Fruit fly (Drosophila melanogaster) whole organism, embryonic: Measurements from ENCODE around the gene wek.
A peak's percentile ranks its signal among the peaks of the same experiment; 100 is the strongest.

Source experiments
- Abd-B ChIP-seq: fragments of 200-800 bp; sonication (Bioruptor generic); optimal IDR thresholded peaks from 2 replicates; lab custom pipeline; 2018; ENCODE audit warnings: missing biosample characterization, mild to moderate bottlenecking, missing genetic modification characterization, moderate library complexity
- CG11560 ChIP-seq: fragments of 200-800 bp; sonication (Bioruptor generic); IDR thresholded peaks from 3 replicates; pipeline ENCODE4 v1.3.6; 2022; ENCODE audit warnings: missing biosample characterization, missing genetic modification characterization
- CG11695 ChIP-seq: fragments of 200-800 bp; sonication (Bioruptor generic); IDR thresholded peaks from 3 replicates; pipeline ENCODE4 v1.3.6; 2022; ENCODE audit warnings: missing biosample characterization, missing genetic modification characterization
- CG12659 ChIP-seq: fragments of 200-800 bp; sonication (Bioruptor generic); optimal IDR thresholded peaks from 3 replicates; lab custom pipeline; 2017; ENCODE audit warnings: mild to moderate bottlenecking, missing biosample characterization, missing genetic modification reagents, missing genetic modification characterization
- CG14014 ChIP-seq: fragments of 200-800 bp; sonication (Bioruptor generic); IDR thresholded peaks from 2 replicates; pipeline ENCODE4 v1.3.6; 2022; ENCODE audit warnings: missing biosample characterization, missing genetic modification characterization
- CG15011 ChIP-seq: fragments of 200-800 bp; sonication (Bioruptor generic); optimal IDR thresholded peaks from 3 replicates; lab custom pipeline; 2018; ENCODE audit warnings: missing biosample characterization, mild to moderate bottlenecking, missing genetic modification characterization
- CG15479 ChIP-seq: fragments of 200-800 bp; sonication (Bioruptor generic); optimal IDR thresholded peaks from 3 replicates; lab custom pipeline; 2019; ENCODE audit warnings: missing biosample characterization, mild to moderate bottlenecking, missing genetic modification characterization, moderate library complexity
- CG16815 ChIP-seq: fragments of 200-800 bp; sonication (Bioruptor generic); optimal IDR thresholded peaks from 3 replicates; lab custom pipeline; 2017; ENCODE audit warnings: missing biosample characterization, mild to moderate bottlenecking, missing genetic modification characterization
- CG18599 ChIP-seq: fragments of 200-800 bp; sonication (Bioruptor generic); optimal IDR thresholded peaks from 3 replicates; lab custom pipeline; 2017; ENCODE audit warnings: missing biosample characterization, missing genetic modification characterization, mild to moderate bottlenecking, moderate library complexity, missing genetic modification reagents
- CG2116 ChIP-seq: fragments of 200-800 bp; sonication (Bioruptor generic); optimal IDR thresholded peaks from 3 replicates; lab custom pipeline; 2018; ENCODE audit warnings: missing biosample characterization, mild to moderate bottlenecking, missing genetic modification characterization
- CG2889 ChIP-seq: fragments of 200-800 bp; sonication (Bioruptor generic); IDR thresholded peaks from 3 replicates; pipeline ENCODE4 v1.3.6; 2022; ENCODE audit warnings: missing biosample characterization, missing genetic modification characterization
- CG30020 ChIP-seq: fragments of 200-800 bp; optimal IDR thresholded peaks from 2 replicates; lab custom pipeline; 2019; ENCODE audit warnings: missing biosample characterization, mild to moderate bottlenecking, missing genetic modification characterization, moderate library complexity
- CG31365 ChIP-seq: fragments of 200-800 bp; sonication (Bioruptor generic); optimal IDR thresholded peaks from 2 replicates; lab custom pipeline; 2018; ENCODE audit warnings: missing biosample characterization, mild to moderate bottlenecking, missing genetic modification characterization
- CG32767 ChIP-seq: fragments of 200-800 bp; sonication (Bioruptor generic); IDR thresholded peaks from 2 replicates; pipeline ENCODE4 v1.3.6; 2022; ENCODE audit warnings: missing biosample characterization, missing genetic modification characterization
- CG3847 ChIP-seq: fragments of 200-800 bp; sonication (Bioruptor generic); IDR thresholded peaks from 2 replicates; pipeline ENCODE4 v1.3.6; 2022; ENCODE audit warnings: missing biosample characterization, missing genetic modification characterization
- CG4282 ChIP-seq: fragments of 200-800 bp; sonication (Bioruptor generic); optimal IDR thresholded peaks from 2 replicates; lab custom pipeline; 2016; ENCODE audit warnings: missing biosample characterization, missing genetic modification characterization
- CG6791 ChIP-seq: fragments of 200-800 bp; sonication (Bioruptor generic); IDR thresholded peaks from 3 replicates; pipeline ENCODE4 v1.3.6; 2022; ENCODE audit warnings: missing biosample characterization, missing genetic modification characterization; ENCODE audit not compliant: partially characterized antibody
- CG8388 ChIP-seq: fragments of 200-800 bp; sonication (Bioruptor generic); optimal IDR thresholded peaks from 2 replicates; lab custom pipeline; 2019; ENCODE audit warnings: missing biosample characterization, mild to moderate bottlenecking, missing genetic modification characterization, moderate library complexity
- CG9437 ChIP-seq: fragments of 200-800 bp; sonication (Bioruptor generic); optimal IDR thresholded peaks from 2 replicates; lab custom pipeline; 2018; ENCODE audit warnings: missing biosample characterization, mild to moderate bottlenecking, missing genetic modification characterization
- CTCF ChIP-seq: fragments of 200-800 bp; sonication (Bioruptor generic); optimal IDR thresholded peaks from 2 replicates; lab custom pipeline; 2017; ENCODE audit warnings: missing biosample characterization, mild to moderate bottlenecking, missing genetic modification characterization, moderate library complexity
- Dad ChIP-seq: fragments of 200-800 bp; sonication (Bioruptor generic); optimal IDR thresholded peaks from 3 replicates; lab custom pipeline; 2016; ENCODE audit warnings: missing biosample characterization, missing genetic modification characterization
- Dip2 ChIP-seq: fragments of 200-800 bp; sonication (Bioruptor generic); IDR thresholded peaks from 2 replicates; pipeline ENCODE4 v1.3.6; 2022; ENCODE audit warnings: missing biosample characterization, missing genetic modification characterization
- GATAe ChIP-seq: fragments of 200-800 bp; sonication (Bioruptor generic); conservative IDR thresholded peaks from 2 replicates; pipeline ENCODE4 v1.3.6; 2022; ENCODE audit warnings: missing biosample characterization, missing genetic modification characterization
- Lim3 ChIP-seq: fragments of 200-800 bp; sonication (Bioruptor generic); IDR thresholded peaks from 2 replicates; pipeline ENCODE4 v1.3.6; 2022; ENCODE audit warnings: missing biosample characterization, missing genetic modification characterization
- NC2β ChIP-seq: fragments of 200-800 bp; sonication (Bioruptor generic); optimal IDR thresholded peaks from 2 replicates; lab custom pipeline; 2016; ENCODE audit warnings: missing biosample characterization, missing genetic modification characterization
- Sox100B ChIP-seq: fragments of 200-800 bp; sonication (Bioruptor generic); optimal IDR thresholded peaks from 3 replicates; lab custom pipeline; 2018; ENCODE audit warnings: missing biosample characterization, mild to moderate bottlenecking, missing genetic modification characterization
- Tbp ChIP-seq: fragments of >200 bp; optimal IDR thresholded peaks from 2 replicates; lab custom pipeline; 2018; ENCODE audit warnings: missing biosample characterization, missing genetic modification characterization
- Vsx1 ChIP-seq: fragments of 200-800 bp; sonication (Bioruptor generic); optimal IDR thresholded peaks from 2 replicates; lab custom pipeline; 2017; ENCODE audit warnings: missing biosample characterization, mild to moderate bottlenecking, missing genetic modification characterization, missing genetic modification reagents
- al ChIP-seq: fragments of 200-800 bp; sonication (Bioruptor generic); IDR thresholded peaks from 2 replicates; pipeline ENCODE4 v1.3.6; 2022; ENCODE audit warnings: missing biosample characterization, missing genetic modification characterization
- bbx ChIP-seq: fragments of 200-800 bp; sonication (Bioruptor generic); IDR thresholded peaks from 2 replicates; pipeline ENCODE4 v1.3.6; 2022; ENCODE audit warnings: missing biosample characterization, missing genetic modification characterization; ENCODE audit not compliant: partially characterized antibody
- cad ChIP-seq: fragments of >200 bp; optimal IDR thresholded peaks from 2 replicates; lab custom pipeline; 2017; ENCODE audit warnings: missing biosample characterization, missing genetic modification characterization
- chn ChIP-seq: fragments of 200-800 bp; sonication (Bioruptor generic); optimal IDR thresholded peaks from 2 replicates; lab custom pipeline; 2016; ENCODE audit warnings: missing biosample characterization, missing genetic modification characterization
- crc ChIP-seq: fragments of 200-800 bp; sonication (Bioruptor generic); optimal IDR thresholded peaks from 2 replicates; lab custom pipeline; 2016; ENCODE audit warnings: missing biosample characterization, missing genetic modification characterization
- crol ChIP-seq: fragments of 200-800 bp; sonication (Bioruptor generic); IDR thresholded peaks from 2 replicates; pipeline ENCODE4 v1.3.6; 2022; ENCODE audit warnings: missing biosample characterization, missing genetic modification characterization
- dan ChIP-seq: fragments of 200-800 bp; sonication (Bioruptor generic); IDR thresholded peaks from 2 replicates; pipeline ENCODE4 v1.3.6; 2022; ENCODE audit warnings: missing biosample characterization, missing genetic modification characterization
- emc ChIP-seq: fragments of 200-800 bp; sonication (Bioruptor generic); optimal IDR thresholded peaks from 2 replicates; lab custom pipeline; 2016; ENCODE audit warnings: missing biosample characterization, missing genetic modification characterization
- en ChIP-seq: fragments of 200-800 bp; sonication (Bioruptor generic); optimal IDR thresholded peaks from 2 replicates; lab custom pipeline; 2016; ENCODE audit warnings: missing biosample characterization, missing genetic modification characterization
- ham ChIP-seq: fragments of 200-800 bp; sonication (Bioruptor generic); IDR thresholded peaks from 2 replicates; pipeline ENCODE4 v1.3.6; 2022; ENCODE audit warnings: missing biosample characterization, missing genetic modification characterization
- hth ChIP-seq: fragments of >200 bp; optimal IDR thresholded peaks from 2 replicates; lab custom pipeline; 2017; ENCODE audit warnings: inconsistent platforms
- ind ChIP-seq: fragments of 200-800 bp; sonication (Bioruptor generic); optimal IDR thresholded peaks from 3 replicates; lab custom pipeline; 2016; ENCODE audit warnings: missing biosample characterization, missing genetic modification characterization
- jumu ChIP-seq: fragments of 200-800 bp; sonication (Bioruptor generic); optimal IDR thresholded peaks from 3 replicates; lab custom pipeline; 2016; ENCODE audit warnings: missing biosample characterization, missing genetic modification characterization
- knrl ChIP-seq: fragments of 200-800 bp; sonication (Bioruptor generic); IDR thresholded peaks from 3 replicates; pipeline ENCODE4 v1.3.6; 2022; ENCODE audit warnings: missing biosample characterization, missing genetic modification characterization; ENCODE audit not compliant: partially characterized antibody
- mirr ChIP-seq: fragments of 200-800 bp; sonication (Bioruptor generic); optimal IDR thresholded peaks from 3 replicates; lab custom pipeline; 2018; ENCODE audit warnings: missing biosample characterization, mild to moderate bottlenecking, missing genetic modification characterization
- pan ChIP-seq, 4 experiments: fragments of >200 bp in 3 of 4; fragments of 200-800 bp in 1 of 4; sonication (Bioruptor generic) in 1 of 4; optimal IDR thresholded peaks in 3 of 4; IDR thresholded peaks in 1 of 4; 2 replicates each; pipeline versions ENCODE4 v1.3.6 to Lab custom; 2017 to 2022; ENCODE audit warnings: missing biosample characterization in 2 of 4, missing genetic modification characterization in 2 of 4, mixed read lengths in 1 of 4
- psq ChIP-seq: fragments of 200-800 bp; sonication (Bioruptor generic); optimal IDR thresholded peaks from 2 replicates; lab custom pipeline; 2017; ENCODE audit warnings: missing biosample characterization, missing genetic modification characterization
- salm ChIP-seq: fragments of 200-800 bp; sonication (Bioruptor generic); optimal IDR thresholded peaks from 2 replicates; lab custom pipeline; 2018; ENCODE audit warnings: missing biosample characterization, mild to moderate bottlenecking, missing genetic modification characterization
- sim ChIP-seq: fragments of 200-800 bp; sonication (Bioruptor generic); IDR thresholded peaks from 2 replicates; pipeline ENCODE4 v1.3.6; 2022; ENCODE audit warnings: missing biosample characterization, missing genetic modification characterization
- so ChIP-seq: fragments of 200-800 bp; sonication (Bioruptor generic); IDR thresholded peaks from 3 replicates; pipeline ENCODE4 v1.3.6; 2022; ENCODE audit warnings: missing biosample characterization, missing genetic modification characterization
- twi ChIP-seq: fragments of 200-800 bp; optimal IDR thresholded peaks from 2 replicates; lab custom pipeline; 2019; ENCODE audit warnings: missing biosample characterization, mild to moderate bottlenecking, missing genetic modification characterization, moderate library complexity
- zf30C ChIP-seq: fragments of 200-800 bp; sonication (Bioruptor generic); optimal IDR thresholded peaks from 3 replicates; lab custom pipeline; 2018; ENCODE audit warnings: missing biosample characterization, mild to moderate bottlenecking, missing genetic modification characterization

Gene wek

DNA sequence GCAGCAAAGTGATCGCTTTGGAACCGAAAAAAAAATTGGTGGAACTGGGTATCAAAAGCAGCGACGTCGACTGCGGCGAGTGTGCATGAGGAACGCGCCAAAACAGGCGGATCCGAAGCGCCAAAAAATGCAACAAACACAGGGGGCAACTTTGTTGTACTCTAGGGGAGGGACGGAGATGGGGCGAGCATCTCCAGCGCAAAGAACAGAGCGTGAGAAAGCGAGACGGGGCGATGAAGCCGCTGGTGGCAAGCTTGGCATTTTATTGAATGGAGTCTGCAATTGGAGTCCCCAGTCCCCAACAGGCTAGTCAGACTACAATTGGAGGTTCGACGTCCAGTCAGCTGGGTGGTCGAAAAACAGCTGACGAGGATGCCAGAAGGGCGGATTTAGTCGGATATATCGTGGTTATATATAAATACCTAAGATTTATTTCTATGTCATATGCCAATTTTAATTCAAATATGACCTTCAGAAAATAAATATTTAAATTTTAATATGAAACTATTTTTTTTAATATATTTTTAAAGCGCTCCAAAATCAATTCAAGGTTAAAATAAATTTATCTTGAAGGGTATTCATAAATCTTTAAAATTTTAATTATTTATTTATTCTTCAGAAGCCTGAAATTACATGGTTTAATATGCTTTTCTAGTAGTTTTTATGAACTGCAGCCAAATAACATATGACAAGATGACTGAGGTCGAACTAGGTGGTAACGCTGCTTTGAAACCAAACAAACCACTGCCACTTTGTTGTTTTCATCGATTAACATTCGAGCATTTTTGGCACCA, 21.4 kb downstream of the wek start (continued):
- no peak for TF ChIP-seq cad (GFP tag; lab: Kevin White, UChicago)
- peak; percentile 79 for TF ChIP-seq Vsx1 (GFP tag; lab: Kevin White, UChicago)
- TF ChIP-seq CG11695 (GFP tag; lab: Robert Waterston, UW), result peak; percentile 89
- no peak for TF ChIP-seq Tbp
- TF ChIP-seq knrl (GFP tag; lab: Robert Waterston, UW), result no peak
- peak; percentile 97 for TF ChIP-seq Sox100B
- no peak for TF ChIP-seq pan (optimal IDR thresholded peaks at IDR 0.05; lab: Kevin White, UChicago)
- peak in 1 of 2 experiments; percentile 78 for TF ChIP-seq pan (GFP tag; optimal IDR thresholded peaks at IDR 0.05 in 1 of 2, IDR thresholded peaks at IDR 0.05 in 1 of 2)
- TF ChIP-seq twi (tag; lab: Kevin White, UChicago), result peak; percentile 94
- peak; percentile 10 for TF ChIP-seq mirr (GFP tag; lab: Kevin White, UChicago)
- peak; percentile 48 for TF ChIP-seq CTCF (GFP tag; lab: Kevin White, UChicago)
- TF ChIP-seq crc, result no peak
- peak; percentile 32; the same call in 1 of the 2 replicates for TF ChIP-seq sim (GFP tag; lab: Robert Waterston, UW)
- no peak for TF ChIP-seq ham (GFP tag; lab: Robert Waterston, UW)
- TF ChIP-seq CG30020 (tag; lab: Kevin White, UChicago), result peak; percentile 84
- TF ChIP-seq zf30C (GFP tag; lab: Kevin White, UChicago), result no peak
- TF ChIP-seq emc (GFP tag; lab: Kevin White, UChicago), result no peak
- TF ChIP-seq al (GFP tag; lab: Robert Waterston, UW), result peak; percentile 71
- no peak for TF ChIP-seq Dip2 (GFP tag; lab: Robert Waterston, UW)
- TF ChIP-seq CG11560 (tag; lab: Robert Waterston, UW), result peak; percentile 65; the same call in 2 of the 3 replicates
- TF ChIP-seq CG8388, result peak; percentile 91
- peak; percentile 79 for TF ChIP-seq CG32767 (GFP tag; lab: Robert Waterston, UW)
- TF ChIP-seq CG16815 (GFP tag; lab: Kevin White, UChicago), result peak; percentile 85
- TF ChIP-seq psq (GFP tag; lab: Kevin White, UChicago), result peak; percentile 40
- TF ChIP-seq Dad (GFP tag; lab: Kevin White, UChicago), result peak; percentile 11
- TF ChIP-seq CG12659 (GFP tag; lab: Kevin White, UChicago), result peak; percentile 96
- TF ChIP-seq CG15011, result peak; percentile 50
- TF ChIP-seq ind, result peak; percentile 87
- TF ChIP-seq chn (GFP tag; lab: Kevin White, UChicago), result peak; percentile 17
- no peak for TF ChIP-seq hth
- TF ChIP-seq NC2β (GFP tag; lab: Kevin White, UChicago), result no peak
- TF ChIP-seq dan (GFP tag; lab: Robert Waterston, UW), result no peak
- TF ChIP-seq crol (GFP tag; lab: Robert Waterston, UW), result peak; percentile 43; the same call in 1 of the 2 replicates
- no peak for TF ChIP-seq CG6791 (GFP tag; lab: Robert Waterston, UW)
- peak; percentile 66 for TF ChIP-seq CG2116 (GFP tag; lab: Kevin White, UChicago)
- TF ChIP-seq GATAe (GFP tag; lab: Robert Waterston, UW), result no peak
- TF ChIP-seq CG18599 (GFP tag; lab: Kevin White, UChicago), result no peak
- TF ChIP-seq jumu (GFP tag; lab: Kevin White, UChicago), result no peak
- TF ChIP-seq CG14014, result peak; percentile 62; the same call in 1 of the 2 replicates
- TF ChIP-seq en (GFP tag; lab: Kevin White, UChicago), result no peak
- TF ChIP-seq salm, result peak; percentile 80
- TF ChIP-seq CG4282 (GFP tag; lab: Kevin White, UChicago), result no peak
- no peak for TF ChIP-seq CG31365
- TF ChIP-seq Lim3 (GFP tag; lab: Robert Waterston, UW), result no peak
- peak; percentile 84 for TF ChIP-seq CG3847 (GFP tag; lab: Robert Waterston, UW)
- peak; percentile 64; the same call in 2 of the 3 replicates for TF ChIP-seq CG2889
- peak; percentile 95 for TF ChIP-seq CG9437 (GFP tag; lab: Kevin White, UChicago)
- TF ChIP-seq CG15479 (GFP tag; lab: Kevin White, UChicago), result no peak
- TF ChIP-seq Abd-B (GFP tag; lab: Kevin White, UChicago), result peak; percentile 91
- peak; percentile 29 for TF ChIP-seq bbx (GFP tag; lab: Robert Waterston, UW)
- TF ChIP-seq so, result peak; percentile 32; the same call in 1 of the 3 replicates
